Worm (Caenorhabditis elegans): ENCODE measurements around the gene eco-1.

eco-1 gene

DNA sequence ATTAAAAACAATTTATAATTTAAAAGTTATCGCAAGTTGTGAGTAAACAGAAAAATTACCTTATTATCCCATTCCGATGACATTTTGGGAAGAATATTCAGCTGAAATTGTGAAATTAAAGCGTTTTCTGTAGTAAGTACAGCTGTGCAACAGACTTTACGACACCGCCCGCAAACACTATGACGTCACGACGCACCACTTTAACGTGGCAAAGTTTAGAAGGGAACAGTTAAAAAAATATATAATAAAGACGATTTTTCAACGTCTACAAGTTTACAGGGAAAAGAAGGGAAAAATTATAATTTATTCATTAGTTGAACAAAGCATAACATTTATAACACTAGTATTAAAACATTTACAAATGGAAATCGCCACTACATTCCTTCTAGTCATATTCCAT lies 5.0 kb downstream of the eco-1 start, which contains the start of gene F08F8.9:
Gene F08F8.9, minus strand, starts transcription at position 101 of the 400 bp plus-strand sequence.
- no peak for TF ChIP-seq pax-1 (tag; optimal IDR thresholded peaks at IDR 0.05)
- no peak for TF ChIP-seq ceh-18 (tag; optimal IDR thresholded peaks at IDR 0.05)
- no peak for TF ChIP-seq npax-4 (tag; optimal IDR thresholded peaks at IDR 0.05)
- TF ChIP-seq hlh-30 (tag; optimal IDR thresholded peaks at IDR 0.05; ENCODE audit: insufficient read depth): no peak
- no peak for TF ChIP-seq hlh-6 (tag; optimal IDR thresholded peaks at IDR 0.05)
- TF ChIP-seq pros-1 (tag; optimal IDR thresholded peaks at IDR 0.05): no peak
- no peak for TF ChIP-seq Y22D7AL.16 (tag; optimal IDR thresholded peaks at IDR 0.05)

DNA sequence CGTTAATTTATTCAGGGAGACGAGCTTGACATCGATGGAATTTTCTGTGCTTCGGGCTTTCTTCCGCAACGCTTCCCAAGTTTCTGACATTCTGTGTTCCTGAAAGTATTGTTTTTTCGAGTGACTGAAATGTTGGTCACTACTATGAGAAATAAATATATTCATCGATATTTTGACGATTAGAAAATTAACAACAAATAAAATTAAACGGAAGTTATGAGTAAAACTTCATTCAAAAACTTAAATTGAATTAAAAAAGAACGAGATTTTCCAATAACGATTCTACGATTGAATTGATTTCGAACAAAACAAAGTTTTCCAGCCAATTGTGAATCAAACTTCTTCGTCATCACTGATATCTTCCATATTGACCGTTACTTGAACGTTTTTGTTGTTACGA lies 9.8 kb downstream of the eco-1 start, which contains the start of gene gos-28:
Gene gos-28, minus strand, starts transcription at position 101 of the 400 bp plus-strand sequence.
- TF ChIP-seq eyg-1 (tag; optimal IDR thresholded peaks at IDR 0.05) (no peak), lim-6 (tag; optimal IDR thresholded peaks at IDR 0.05) (no peak), elt-2 (tag; optimal IDR thresholded peaks at IDR 0.05) (no peak), ets-4 (tag; optimal IDR thresholded peaks at IDR 0.05) (no peak), tbx-2 (tag; optimal IDR thresholded peaks at IDR 0.05) (no peak), ceh-14 (tag; optimal IDR thresholded peaks at IDR 0.05) (no peak), dmd-4 (tag; optimal IDR thresholded peaks at IDR 0.05; ENCODE audit: borderline replicate concordance) (no peak), hlh-30 (tag; optimal IDR thresholded peaks at IDR 0.05; ENCODE audit: insufficient read depth) (no peak), hlh-15 (tag; optimal IDR thresholded peaks at IDR 0.05) (no peak), ceh-34 (tag; optimal IDR thresholded peaks at IDR 0.05) (no peak), pag-3 (tag; optimal IDR thresholded peaks at IDR 0.05; ENCODE audit: borderline replicate concordance) (no peak), ahr-1 (tag; optimal IDR thresholded peaks at IDR 0.05) (no peak), ceh-19 (GFP tag; optimal IDR thresholded peaks at IDR 0.05) (no peak)

DNA sequence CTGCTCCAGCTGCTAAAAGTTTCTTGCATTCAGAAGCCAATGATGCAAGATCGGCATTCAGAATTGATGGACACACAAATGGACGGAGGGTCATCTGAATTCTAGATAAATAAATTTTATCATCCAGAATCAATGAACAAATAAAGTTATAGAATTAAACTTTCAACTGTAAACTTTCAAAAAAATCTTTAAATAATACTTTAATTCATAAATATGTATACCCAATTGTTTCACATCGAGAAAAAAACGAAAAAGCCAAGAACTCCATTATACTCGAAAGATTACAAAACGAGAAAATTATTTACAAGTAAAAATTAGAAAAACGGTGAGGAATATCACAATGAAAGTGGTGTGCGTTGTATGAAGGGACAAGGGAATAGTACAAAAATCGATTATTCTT lies 11.8 kb downstream of the eco-1 start, which contains the start of gene F08F8.7:
Gene F08F8.7, minus strand, starts transcription at position 101 of the 400 bp plus-strand sequence.
- no peak for TF ChIP-seq pha-2 (tag; optimal IDR thresholded peaks at IDR 0.05)
- no peak for TF ChIP-seq lim-6 (tag; optimal IDR thresholded peaks at IDR 0.05)
- TF ChIP-seq tbx-7 (tag; optimal IDR thresholded peaks at IDR 0.05): no peak
- no peak for TF ChIP-seq ceh-31 (tag; optimal IDR thresholded peaks at IDR 0.05)
- no peak for TF ChIP-seq F13H6.1 (tag; optimal IDR thresholded peaks at IDR 0.05)
- no peak for TF ChIP-seq mec-3 (tag; optimal IDR thresholded peaks at IDR 0.05; ENCODE audit: borderline replicate concordance)
- no peak for TF ChIP-seq ceh-6 (GFP tag; optimal IDR thresholded peaks at IDR 0.05)

DNA sequence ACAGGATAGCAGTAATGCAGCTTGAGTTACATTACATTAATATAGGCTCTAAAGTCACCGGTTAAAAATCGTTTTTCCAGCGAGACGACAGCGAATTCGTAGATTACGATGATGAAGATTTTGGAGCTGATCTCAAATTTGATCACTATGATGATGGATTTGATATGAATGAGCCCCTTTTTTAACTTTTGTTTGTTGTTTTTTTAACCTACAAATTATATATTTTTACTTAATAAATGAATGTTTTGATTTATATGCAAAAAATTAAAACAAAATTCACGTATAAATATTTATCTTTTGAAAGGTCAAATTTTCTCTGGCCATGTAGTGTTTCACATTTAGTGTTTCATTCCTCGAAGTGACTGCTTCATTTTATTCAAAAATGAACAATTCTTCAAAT lies 15.5 kb downstream of the eco-1 start, which contains the start of gene F08F8.6:
Gene F08F8.6, plus strand, starts transcription at position 301 of the 400 bp plus-strand sequence.
- TF ChIP-seq pqm-1 (tag; optimal IDR thresholded peaks at IDR 0.05) (no peak), lim-6 (tag; optimal IDR thresholded peaks at IDR 0.05) (no peak), odd-2 (tag; optimal IDR thresholded peaks at IDR 0.05) (no peak), hlh-15 (tag; optimal IDR thresholded peaks at IDR 0.05) (no peak), pax-1 (tag; optimal IDR thresholded peaks at IDR 0.05) (no peak), unc-42 (tag; optimal IDR thresholded peaks at IDR 0.05) (no peak), T23F11.4 (GFP tag; optimal IDR thresholded peaks at IDR 0.05) (no peak), sdc-2 (tag; optimal IDR thresholded peaks at IDR 0.05) (no peak)

DNA sequence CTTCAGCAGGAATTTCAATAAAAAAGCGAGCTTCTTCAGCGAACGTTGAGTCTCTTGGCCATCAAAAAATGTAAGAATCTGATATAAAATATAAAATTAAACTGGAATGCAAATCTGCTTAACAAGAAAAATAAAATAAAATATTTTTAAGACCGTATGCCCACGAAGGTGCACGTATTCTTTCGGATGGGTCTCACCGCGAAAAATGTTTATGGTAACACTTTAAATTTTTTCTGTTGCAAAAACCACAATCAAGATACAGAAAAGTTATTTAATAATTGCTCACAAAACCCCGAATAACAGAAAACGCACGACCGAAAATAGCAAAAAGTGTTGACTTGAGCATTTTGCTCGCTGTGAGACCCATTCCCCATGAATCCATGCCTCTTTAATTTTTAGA lies 19.8 kb downstream of the eco-1 start:
- TF ChIP-seq ceh-19 (GFP tag; optimal IDR thresholded peaks at IDR 0.05): no peak
- no peak for TF ChIP-seq unc-55 (GFP tag; optimal IDR thresholded peaks at IDR 0.05)
- TF ChIP-seq unc-86 (tag; optimal IDR thresholded peaks at IDR 0.05): no peak
- TF ChIP-seq K02D7.2 (tag; optimal IDR thresholded peaks at IDR 0.05): no peak
- no peak for TF ChIP-seq lin-11 (tag; optimal IDR thresholded peaks at IDR 0.05)
- TF ChIP-seq madf-2 (tag; optimal IDR thresholded peaks at IDR 0.05): no peak
- no peak for TF ChIP-seq ceh-14 (tag; optimal IDR thresholded peaks at IDR 0.05)
- TF ChIP-seq ceh-30 (tag; optimal IDR thresholded peaks at IDR 0.05): no peak
- no peak for TF ChIP-seq lim-6 (tag; optimal IDR thresholded peaks at IDR 0.05)
- no peak for TF ChIP-seq sox-4 (tag; optimal IDR thresholded peaks at IDR 0.05)
- no peak for TF ChIP-seq fkh-6 (tag; optimal IDR thresholded peaks at IDR 0.05)
